Fruit fly (Drosophila melanogaster) whole organism, embryonic: Measurements from ENCODE around the gene PIP82.

Source experiments
- CG10274 ChIP-seq: fragments of 200-800 bp; sonication (Bioruptor generic); optimal IDR thresholded peaks from 3 replicates; lab custom pipeline; 2017; ENCODE audit warnings: missing biosample characterization, mild to moderate bottlenecking, missing genetic modification characterization
- CG10431 ChIP-seq: fragments of 200-800 bp; sonication (Bioruptor generic); optimal IDR thresholded peaks from 3 replicates; lab custom pipeline; 2018; ENCODE audit warnings: missing biosample characterization, mild to moderate bottlenecking, missing genetic modification characterization
- CG10979 ChIP-seq: fragments of 200-800 bp; sonication (Bioruptor generic); optimal IDR thresholded peaks from 2 replicates; lab custom pipeline; 2018; ENCODE audit warnings: missing biosample characterization, mild to moderate bottlenecking, missing genetic modification characterization, moderate library complexity
- CG18476 ChIP-seq: fragments of 200-800 bp; sonication (Bioruptor generic); optimal IDR thresholded peaks from 2 replicates; lab custom pipeline; 2016; ENCODE audit warnings: missing biosample characterization, mild to moderate bottlenecking, missing genetic modification characterization
- CG2875 ChIP-seq: fragments of 200-800 bp; sonication (Bioruptor generic); optimal IDR thresholded peaks from 2 replicates; lab custom pipeline; 2017; ENCODE audit warnings: missing biosample characterization, mild to moderate bottlenecking, missing genetic modification characterization, missing genetic modification reagents
- CG2889 ChIP-seq: fragments of 200-800 bp; sonication (Bioruptor generic); IDR thresholded peaks from 3 replicates; pipeline ENCODE4 v1.3.6; 2022; ENCODE audit warnings: missing biosample characterization, missing genetic modification characterization
- CG30403 ChIP-seq: fragments of 200-800 bp; sonication (Bioruptor generic); optimal IDR thresholded peaks from 3 replicates; lab custom pipeline; 2016; ENCODE audit warnings: missing biosample characterization, missing genetic modification characterization
- CG42726 ChIP-seq: fragments of 200-800 bp; sonication (Bioruptor generic); IDR thresholded peaks from 2 replicates; pipeline ENCODE4 v1.3.6; 2022; ENCODE audit warnings: missing biosample characterization, missing genetic modification characterization; ENCODE audit not compliant: partially characterized antibody
- CG5953 ChIP-seq: fragments of 200-800 bp; sonication (Bioruptor generic); IDR thresholded peaks from 2 replicates; pipeline ENCODE4 v1.3.6; 2022; ENCODE audit warnings: missing biosample characterization, missing genetic modification characterization
- CG6683 ChIP-seq: fragments of 200-800 bp; sonication (Bioruptor generic); optimal IDR thresholded peaks from 2 replicates; lab custom pipeline; 2017; ENCODE audit warnings: missing biosample characterization, mild to moderate bottlenecking, missing genetic modification characterization, missing genetic modification reagents
- CG7928 ChIP-seq: fragments of 200-800 bp; sonication (Bioruptor generic); optimal IDR thresholded peaks from 2 replicates; lab custom pipeline; 2017; ENCODE audit warnings: missing biosample characterization, mild to moderate bottlenecking, missing genetic modification characterization
- CG8944 ChIP-seq: fragments of 200-800 bp; sonication (Bioruptor generic); optimal IDR thresholded peaks from 3 replicates; lab custom pipeline; 2016; ENCODE audit warnings: missing biosample characterization, missing genetic modification characterization
- CG9437 ChIP-seq: fragments of 200-800 bp; sonication (Bioruptor generic); optimal IDR thresholded peaks from 2 replicates; lab custom pipeline; 2018; ENCODE audit warnings: missing biosample characterization, mild to moderate bottlenecking, missing genetic modification characterization
- Dip2 ChIP-seq: fragments of 200-800 bp; sonication (Bioruptor generic); IDR thresholded peaks from 2 replicates; pipeline ENCODE4 v1.3.6; 2022; ENCODE audit warnings: missing biosample characterization, missing genetic modification characterization
- Dp ChIP-seq: fragments of 200-800 bp; sonication (Bioruptor generic); optimal IDR thresholded peaks from 2 replicates; lab custom pipeline; 2018; ENCODE audit warnings: missing biosample characterization, mild to moderate bottlenecking, missing genetic modification characterization, moderate library complexity
- Eip74EF ChIP-seq, 2 experiments: fragments of 200-800 bp in 1 of 2; fragments of >200 bp in 1 of 2; sonication (Bioruptor generic) in 1 of 2; optimal IDR thresholded peaks; 2 replicates each; lab custom pipeline; 2017 to 2019; ENCODE audit warnings: missing biosample characterization in 2 of 2, missing genetic modification characterization in 2 of 2, mild to moderate bottlenecking in 1 of 2, moderate library complexity in 1 of 2
- HLH3B ChIP-seq: fragments of 200-800 bp; sonication (Bioruptor generic); IDR thresholded peaks from 2 replicates; pipeline ENCODE4 v1.3.6; 2022; ENCODE audit warnings: missing biosample characterization, missing genetic modification characterization
- HLH4C ChIP-seq: fragments of 200-800 bp; sonication (Bioruptor generic); IDR thresholded peaks from 3 replicates; pipeline ENCODE4 v1.3.6; 2022; ENCODE audit warnings: missing biosample characterization, missing genetic modification characterization; ENCODE audit not compliant: partially characterized antibody
- Jarid2 ChIP-seq: fragments of 200-800 bp; sonication (Bioruptor generic); optimal IDR thresholded peaks from 3 replicates; lab custom pipeline; 2017; ENCODE audit warnings: mild to moderate bottlenecking, missing biosample characterization, missing genetic modification reagents, missing genetic modification characterization
- MTF-1 ChIP-seq: fragments of 200-800 bp; sonication (Bioruptor generic); optimal IDR thresholded peaks from 2 replicates; lab custom pipeline; 2018; ENCODE audit warnings: missing biosample characterization, mild to moderate bottlenecking, missing genetic modification characterization, borderline replicate concordance
- Nf-YA ChIP-seq: fragments of 200-800 bp; sonication (Bioruptor generic); IDR thresholded peaks from 2 replicates; pipeline ENCODE4 v1.3.6; 2022; ENCODE audit warnings: missing biosample characterization, missing genetic modification characterization
- Pdp1 ChIP-seq, 2 experiments: fragments of 200-800 bp; sonication (Bioruptor generic); optimal IDR thresholded peaks; 3 replicates each; lab custom pipeline; 2016; ENCODE audit warnings: missing biosample characterization in 2 of 2, missing genetic modification characterization in 2 of 2, mild to moderate bottlenecking in 1 of 2, moderate library complexity in 1 of 2
- TFAM ChIP-seq: fragments of 200-800 bp; sonication (Bioruptor generic); optimal IDR thresholded peaks from 2 replicates; lab custom pipeline; 2017; ENCODE audit warnings: missing biosample characterization, missing genetic modification characterization, inconsistent platforms
- ase ChIP-seq: fragments of 200-800 bp; sonication (Bioruptor generic); IDR thresholded peaks from 3 replicates; pipeline ENCODE4 v1.3.6; 2022; ENCODE audit warnings: missing biosample characterization, missing genetic modification characterization
- bab2 ChIP-seq: fragments of 200-800 bp; sonication (Bioruptor generic); optimal IDR thresholded peaks from 2 replicates; lab custom pipeline; 2016; ENCODE audit warnings: missing biosample characterization, missing genetic modification characterization
- btn ChIP-seq: fragments of 200-800 bp; sonication (Bioruptor generic); optimal IDR thresholded peaks from 2 replicates; lab custom pipeline; 2016; ENCODE audit warnings: missing biosample characterization, missing genetic modification characterization
- ci ChIP-seq: fragments of 200-800 bp; sonication (Bioruptor generic); IDR thresholded peaks from 3 replicates; pipeline ENCODE4 v1.3.6; 2022; ENCODE audit warnings: missing biosample characterization, missing genetic modification characterization
- crc ChIP-seq: fragments of 200-800 bp; sonication (Bioruptor generic); optimal IDR thresholded peaks from 2 replicates; lab custom pipeline; 2016; ENCODE audit warnings: missing biosample characterization, missing genetic modification characterization
- dati ChIP-seq: fragments of 200-800 bp; sonication (Bioruptor generic); IDR thresholded peaks from 2 replicates; pipeline ENCODE4 v1.3.6; 2022; ENCODE audit warnings: missing biosample characterization, missing genetic modification characterization
- emc ChIP-seq: fragments of 200-800 bp; sonication (Bioruptor generic); optimal IDR thresholded peaks from 2 replicates; lab custom pipeline; 2016; ENCODE audit warnings: missing biosample characterization, missing genetic modification characterization
- eyg ChIP-seq: fragments of 200-800 bp; sonication (Bioruptor generic); optimal IDR thresholded peaks from 3 replicates; lab custom pipeline; 2016; ENCODE audit warnings: missing biosample characterization, missing genetic modification characterization
- gcm ChIP-seq: fragments of 200-800 bp; sonication (Bioruptor generic); optimal IDR thresholded peaks from 2 replicates; lab custom pipeline; 2019; ENCODE audit warnings: missing biosample characterization, mild to moderate bottlenecking, missing genetic modification characterization, moderate library complexity
- gcm2 ChIP-seq: fragments of 200-800 bp; sonication (Bioruptor generic); optimal IDR thresholded peaks from 2 replicates; lab custom pipeline; 2016; ENCODE audit warnings: missing biosample characterization, missing genetic modification characterization
- gem ChIP-seq: fragments of 200-800 bp; sonication (Bioruptor generic); optimal IDR thresholded peaks from 2 replicates; lab custom pipeline; 2019; ENCODE audit warnings: missing biosample characterization, mild to moderate bottlenecking, missing genetic modification characterization, moderate library complexity
- klu ChIP-seq: fragments of 200-800 bp; sonication (Bioruptor generic); IDR thresholded peaks from 2 replicates; pipeline ENCODE4 v1.3.6; 2022; ENCODE audit warnings: missing biosample characterization, missing genetic modification characterization
- knrl ChIP-seq: fragments of 200-800 bp; sonication (Bioruptor generic); IDR thresholded peaks from 3 replicates; pipeline ENCODE4 v1.3.6; 2022; ENCODE audit warnings: missing biosample characterization, missing genetic modification characterization; ENCODE audit not compliant: partially characterized antibody
- org-1 ChIP-seq: fragments of 200-800 bp; sonication (Bioruptor generic); optimal IDR thresholded peaks from 2 replicates; lab custom pipeline; 2017; ENCODE audit warnings: missing biosample characterization, missing genetic modification characterization
- psq ChIP-seq: fragments of 200-800 bp; sonication (Bioruptor generic); optimal IDR thresholded peaks from 2 replicates; lab custom pipeline; 2017; ENCODE audit warnings: missing biosample characterization, missing genetic modification characterization
- repo ChIP-seq: fragments of 200-800 bp; sonication (Bioruptor generic); optimal IDR thresholded peaks from 2 replicates; lab custom pipeline; 2016; ENCODE audit warnings: missing biosample characterization, missing genetic modification characterization
- run ChIP-seq: fragments of 200-800 bp; sonication (Bioruptor generic); optimal IDR thresholded peaks from 3 replicates; lab custom pipeline; 2018; ENCODE audit warnings: missing biosample characterization, mild to moderate bottlenecking, missing genetic modification characterization
- sd ChIP-seq: fragments of 200-800 bp; sonication (Bioruptor generic); optimal IDR thresholded peaks from 3 replicates; lab custom pipeline; 2018; ENCODE audit warnings: missing biosample characterization, mild to moderate bottlenecking, missing genetic modification characterization, moderate library complexity
- slbo ChIP-seq: fragments of 200-800 bp; sonication (Bioruptor generic); IDR thresholded peaks from 2 replicates; pipeline ENCODE4 v1.3.6; 2022; ENCODE audit warnings: missing biosample characterization, missing genetic modification characterization
- stwl ChIP-seq: fragments of 200-800 bp; sonication (Bioruptor generic); optimal IDR thresholded peaks from 3 replicates; lab custom pipeline; 2018; ENCODE audit warnings: missing biosample characterization, mild to moderate bottlenecking, missing genetic modification characterization, moderate library complexity
- tin ChIP-seq: fragments of 200-800 bp; sonication (Bioruptor generic); optimal IDR thresholded peaks from 3 replicates; lab custom pipeline; 2016; ENCODE audit warnings: missing biosample characterization, missing genetic modification characterization
- wdn ChIP-seq: fragments of 200-800 bp; sonication (Bioruptor generic); IDR thresholded peaks from 2 replicates; pipeline ENCODE4 v1.3.6; 2022; ENCODE audit warnings: missing biosample characterization, missing genetic modification characterization
- zfh2 ChIP-seq: fragments of 200-800 bp; sonication (Bioruptor generic); optimal IDR thresholded peaks from 2 replicates; lab custom pipeline; 2016; ENCODE audit warnings: missing biosample characterization, missing genetic modification characterization

PIP82 gene

dm6 chrX:8518025-8518661, 11.4 kb downstream of the PIP82 start (continued):
- TF ChIP-seq CG10274 (GFP tag; lab: Kevin White, UChicago), result no peak
- TF ChIP-seq eyg (GFP tag; lab: Kevin White, UChicago), result no peak
- TF ChIP-seq sd (tag; lab: Kevin White, UChicago), result no peak
- TF ChIP-seq CG2875, result no peak
- TF ChIP-seq stwl (tag; lab: Kevin White, UChicago), result no peak

dm6 chrX:8517121-8518024, 12.1 kb downstream of the PIP82 start, which contains the start of gene Nrg:
Gene Nrg (plus strand): TSS chrX:8517373.
- TF ChIP-seq klu (GFP tag; lab: Robert Waterston, UW) (no peak), gem (tag; lab: Kevin White, UChicago) (no peak), Jarid2 (GFP tag; lab: Kevin White, UChicago) (peak; percentile 86), Dp (GFP tag; lab: Kevin White, UChicago) (peak; percentile 97), gcm2 (no peak), CG6683 (GFP tag; lab: Kevin White, UChicago) (no peak), HLH3B (GFP tag; lab: Robert Waterston, UW) (no peak), Pdp1 (GFP tag; optimal IDR thresholded peaks at IDR 0.05; lab: Kevin White, UChicago) (peak; percentile 16 to 61), CG10979 (tag; lab: Kevin White, UChicago) (peak; percentile 1), CG9437 (GFP tag; lab: Kevin White, UChicago) (peak; percentile 44), TFAM (GFP tag; lab: Kevin White, UChicago) (no peak), bab2 (GFP tag; lab: Kevin White, UChicago) (no peak), org-1 (GFP tag; lab: Kevin White, UChicago) (no peak), CG2889 (GFP tag; lab: Robert Waterston, UW) (no peak), slbo (GFP tag; lab: Robert Waterston, UW) (peak; percentile 43), crc (GFP tag; lab: Kevin White, UChicago) (no peak), CG30403 (no peak), CG7928 (peak; percentile 87), Dip2 (GFP tag; lab: Robert Waterston, UW) (no peak), btn (GFP tag; lab: Kevin White, UChicago) (no peak), emc (GFP tag; lab: Kevin White, UChicago) (peak; percentile 16), MTF-1 (GFP tag; lab: Kevin White, UChicago) (peak; percentile 58), CG42726 (peak; percentile 99), dati (GFP tag; lab: Robert Waterston, UW) (no peak), HLH4C (GFP tag; lab: Robert Waterston, UW) (peak; percentile 99), ase (GFP tag; lab: Robert Waterston, UW) (no peak), zfh2 (GFP tag; lab: Kevin White, UChicago) (no peak), CG10431 (GFP tag; lab: Kevin White, UChicago) (no peak), CG8944 (GFP tag; lab: Kevin White, UChicago) (no peak), Eip74EF (GFP tag; optimal IDR thresholded peaks at IDR 0.05; lab: Kevin White, UChicago) (peak in 1 of 2 experiments; percentile 24), wdn (GFP tag; lab: Robert Waterston, UW) (no peak), Nf-YA (no peak), ci (GFP tag; lab: Robert Waterston, UW) (peak; percentile 80; the same call in 2 of the 3 replicates), knrl (GFP tag; lab: Robert Waterston, UW) (peak; percentile 98), run (tag; lab: Kevin White, UChicago) (peak; percentile 21), tin (GFP tag; lab: Kevin White, UChicago) (no peak), gcm (GFP tag; lab: Kevin White, UChicago) (peak; percentile 14), repo (peak; percentile 31), psq (GFP tag; lab: Kevin White, UChicago) (no peak), CG18476 (GFP tag; lab: Kevin White, UChicago) (no peak), CG5953 (GFP tag; lab: Robert Waterston, UW) (no peak)
